Worm (Caenorhabditis elegans) whole organism, young adult: Measurements from ENCODE around the gene ZC404.15.

Experiments used
- D2030.7 ChIP-seq: fragments of 200-800 bp; sonication (Bioruptor generic); IDR thresholded peaks from 2 replicates; pipeline ENCODE4 v1.3.6; 2022; ENCODE audit warnings: missing genetic modification reagents, missing genetic modification characterization, missing compliant biosample characterization
- F33H1.4 ChIP-seq: fragments of 200-800 bp; sonication (Bioruptor generic); IDR thresholded peaks from 2 replicates; pipeline ENCODE4 v1.3.6; 2022; ENCODE audit warnings: missing genetic modification reagents, missing genetic modification characterization, missing compliant biosample characterization
- F57A8.1 ChIP-seq: fragments of 200-800 bp; sonication (Bioruptor generic); optimal IDR thresholded peaks from 2 replicates; lab custom pipeline; 2018; ENCODE audit warnings: mild to moderate bottlenecking, missing genetic modification characterization, moderate library complexity, missing compliant biosample characterization
- K12H6.12 ChIP-seq: fragments of 200-800 bp; sonication (Bioruptor generic); optimal IDR thresholded peaks from 2 replicates; lab custom pipeline; 2018; ENCODE audit warnings: mild to moderate bottlenecking, missing genetic modification characterization, missing compliant biosample characterization
- T26A5.8 ChIP-seq: sonication (generic microtip); optimal IDR thresholded peaks from 2 replicates; lab custom pipeline; 2016; ENCODE audit warnings: missing genetic modification characterization, missing compliant biosample characterization
- ama-1 ChIP-seq, 3 experiments: fragments of 150-350 bp in 1 of 3; sonication (generic microtip) in 2 of 3; optimal IDR thresholded peaks; 2 replicates each; lab custom pipeline; 2014 to 2018; ENCODE audit warnings: missing biosample characterization in 2 of 3, missing genetic modification characterization in 2 of 3, missing genetic modification reagents in 2 of 3
- aptf-2 ChIP-seq: fragments of 200-800 bp; sonication (Bioruptor generic); conservative IDR thresholded peaks from 2 replicates; pipeline ENCODE4 v1.3.6; 2022; ENCODE audit warnings: missing genetic modification reagents, missing genetic modification characterization, missing compliant biosample characterization
- athp-1 ChIP-seq: sonication (generic microtip); optimal IDR thresholded peaks from 2 replicates; lab custom pipeline; 2017; ENCODE audit warnings: mild to moderate bottlenecking, missing genetic modification characterization, missing compliant biosample characterization
- cebp-1 ChIP-seq, 2 experiments: fragments of 200-800 bp in 1 of 2; sonication (Bioruptor generic) in 1 of 2; sonication (generic microtip) in 1 of 2; IDR thresholded peaks in 1 of 2; optimal IDR thresholded peaks in 1 of 2; 2 replicates each; pipeline versions ENCODE4 v1.3.6 to Lab custom; 2017 to 2022; ENCODE audit warnings: missing compliant biosample characterization in 2 of 2, missing genetic modification characterization in 2 of 2, mild to moderate bottlenecking in 1 of 2, missing genetic modification reagents in 1 of 2, moderate library complexity in 1 of 2
- ceh-40 ChIP-seq: fragments of 200-800 bp; sonication (Bioruptor generic); IDR thresholded peaks from 2 replicates; pipeline ENCODE4 v1.3.6; 2022; ENCODE audit warnings: missing genetic modification characterization, missing compliant biosample characterization
- ceh-58 ChIP-seq: fragments of 200-800 bp; sonication (Bioruptor generic); IDR thresholded peaks from 2 replicates; pipeline ENCODE4 v1.3.6; 2022; ENCODE audit warnings: missing genetic modification characterization, missing compliant biosample characterization
- efl-1 ChIP-seq: fragments of 150-350 bp; optimal IDR thresholded peaks from 2 replicates; lab custom pipeline; 2014; ENCODE audit warnings: missing biosample characterization, missing genetic modification reagents, missing genetic modification characterization
- egl-44 ChIP-seq: fragments of 200-800 bp; sonication (Bioruptor generic); IDR thresholded peaks from 2 replicates; pipeline ENCODE4 v1.3.6; 2022; ENCODE audit warnings: missing genetic modification reagents, missing genetic modification characterization, missing compliant biosample characterization
- ets-4 ChIP-seq: fragments of 200-800 bp; sonication (Bioruptor generic); optimal IDR thresholded peaks from 2 replicates; lab custom pipeline; 2018; ENCODE audit warnings: mild to moderate bottlenecking, missing genetic modification characterization, missing compliant biosample characterization
- hlh-26 ChIP-seq: fragments of 200-800 bp; sonication (Bioruptor generic); conservative IDR thresholded peaks from 2 replicates; pipeline ENCODE4 v1.3.6; 2022; ENCODE audit warnings: missing genetic modification reagents, missing genetic modification characterization, missing compliant biosample characterization
- let-607 ChIP-seq, 2 experiments: fragments of 200-800 bp in 1 of 2; sonication (Bioruptor generic) in 1 of 2; sonication (generic microtip) in 1 of 2; optimal IDR thresholded peaks; 2 replicates each; lab custom pipeline; 2016 to 2018; ENCODE audit warnings: mild to moderate bottlenecking in 2 of 2, missing compliant biosample characterization in 2 of 2, missing genetic modification characterization in 2 of 2, moderate library complexity in 2 of 2, missing genotype in 1 of 2
- lin-35 ChIP-seq, 3 experiments: fragments of 150-350 bp in 2 of 3; sonication (generic microtip) in 1 of 3; optimal IDR thresholded peaks; 2 replicates each; lab custom pipeline; 2014 to 2018; ENCODE audit warnings: missing biosample characterization in 3 of 3, missing genetic modification characterization in 3 of 3, missing genetic modification reagents in 3 of 3
- lin-40 ChIP-seq: sonication (generic microtip); optimal IDR thresholded peaks from 2 replicates; lab custom pipeline; 2016; ENCODE audit warnings: missing genetic modification characterization, mild to moderate bottlenecking, missing compliant biosample characterization, missing genotype, missing genetic modification reagents
- mcd-1 ChIP-seq: fragments of 200-800 bp; sonication (Bioruptor generic); IDR thresholded peaks from 2 replicates; pipeline ENCODE4 v1.3.6; 2022; ENCODE audit warnings: missing genetic modification reagents, missing genetic modification characterization, missing compliant biosample characterization
- mel-28 ChIP-seq: sonication (generic microtip); optimal IDR thresholded peaks from 2 replicates; lab custom pipeline; 2016; ENCODE audit warnings: borderline replicate concordance, mild to moderate bottlenecking, missing genetic modification characterization, missing compliant biosample characterization
- mxl-1 ChIP-seq: sonication (generic microtip); optimal IDR thresholded peaks from 2 replicates; lab custom pipeline; 2016; ENCODE audit warnings: missing genetic modification characterization, missing compliant biosample characterization
- nfya-1 ChIP-seq: sonication (generic microtip); optimal IDR thresholded peaks from 2 replicates; lab custom pipeline; 2017; ENCODE audit warnings: antibody characterized with exemption, missing compliant biosample characterization, missing genetic modification characterization, borderline replicate concordance; ENCODE audit not compliant: insufficient read depth
- nhr-80 ChIP-seq: sonication (generic microtip); optimal IDR thresholded peaks from 2 replicates; lab custom pipeline; 2016; ENCODE audit warnings: missing genetic modification characterization, missing compliant biosample characterization
- pha-4 ChIP-seq: fragments of 150-350 bp; sonication (generic microtip); optimal IDR thresholded peaks from 2 replicates; lab custom pipeline; 2014; ENCODE audit warnings: missing biosample characterization, missing genetic modification reagents, missing genetic modification characterization
- rec-8 ChIP-seq, 2 experiments: sonication (generic microtip); optimal IDR thresholded peaks; 2 replicates each; lab custom pipeline; 2016; ENCODE audit warnings: mild to moderate bottlenecking in 2 of 2, missing genetic modification characterization in 2 of 2, missing genetic modification reagents in 2 of 2, missing genotype in 2 of 2, missing biosample characterization in 1 of 2, missing compliant biosample characterization in 1 of 2, moderate library complexity in 1 of 2
- rpc-1 ChIP-seq, 2 experiments: fragments of 150-350 bp in 1 of 2; sonication (generic microtip) in 1 of 2; optimal IDR thresholded peaks; 2 replicates each; lab custom pipeline; 2014 to 2018; ENCODE audit warnings: missing biosample characterization in 1 of 2, missing genetic modification characterization in 1 of 2, missing genetic modification reagents in 1 of 2, missing genotype in 1 of 2
- ztf-22 ChIP-seq: fragments of 200-800 bp; sonication (Bioruptor generic); optimal IDR thresholded peaks from 2 replicates; lab custom pipeline; 2018; ENCODE audit warnings: mild to moderate bottlenecking, missing genetic modification characterization, moderate library complexity, missing compliant biosample characterization
- ztf-25 ChIP-seq: fragments of 200-800 bp; sonication (Bioruptor generic); IDR thresholded peaks from 2 replicates; pipeline ENCODE4 v1.3.6; 2022; ENCODE audit warnings: missing genetic modification reagents, missing genetic modification characterization, missing compliant biosample characterization

ZC404.15 gene

DNA sequence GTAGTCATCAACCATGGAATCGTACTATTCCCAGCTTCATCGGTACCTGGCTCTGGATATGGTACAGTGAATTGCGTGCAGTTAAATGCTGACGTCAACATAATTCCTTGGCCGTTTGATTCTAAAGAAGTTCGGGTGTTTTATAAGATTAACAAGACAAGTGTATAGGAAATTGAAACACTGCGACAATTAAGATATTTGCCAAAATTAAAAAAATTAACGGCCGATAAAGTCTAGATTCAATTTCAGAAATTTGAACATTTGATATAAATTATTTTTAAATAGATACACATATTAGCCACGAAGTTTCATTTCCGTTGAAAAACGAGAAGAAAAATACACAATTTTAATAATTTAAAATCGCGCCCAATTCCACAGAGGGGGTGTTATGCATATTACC, 26.1 kb downstream of the ZC404.15 start, which contains the start of gene dmsr-12:
dmsr-12 (minus strand) TSS at position 101 of the 400 bp plus-strand sequence.
- no peak for TF ChIP-seq F57A8.1 (GFP tag; lab: Kevin White, UChicago)
- TF ChIP-seq K12H6.12 (tag; lab: Kevin White, UChicago), result no peak
- no peak for TF ChIP-seq F33H1.4 (GFP tag; lab: Robert Waterston, UW)
- TF ChIP-seq aptf-2 (GFP tag; lab: Robert Waterston, UW), result no peak

- TF ChIP-seq mxl-1 (tag; lab: Kevin White, UChicago) (no peak), nfya-1 (tag; lab: Kevin White, UChicago) (no peak), D2030.7 (GFP tag; lab: Robert Waterston, UW) (no peak), lin-40 (no peak), let-607 (tag; optimal IDR thresholded peaks at IDR 0.05; lab: Kevin White, UChicago) (no peak), ztf-25 (GFP tag; lab: Robert Waterston, UW) (no peak), egl-44 (no peak), pha-4 (no peak), hlh-26 (GFP tag; lab: Robert Waterston, UW) (no peak)
- TF ChIP-seq, all 124 proteins: peak for 0
Observed at ce11 chrV:6808962-6809361, 28.7 kb downstream of the ZC404.15 start, which contains the start of gene dmsr-16. TSS of gene dmsr-16 (minus strand) at chrV:6809062.

DNA sequence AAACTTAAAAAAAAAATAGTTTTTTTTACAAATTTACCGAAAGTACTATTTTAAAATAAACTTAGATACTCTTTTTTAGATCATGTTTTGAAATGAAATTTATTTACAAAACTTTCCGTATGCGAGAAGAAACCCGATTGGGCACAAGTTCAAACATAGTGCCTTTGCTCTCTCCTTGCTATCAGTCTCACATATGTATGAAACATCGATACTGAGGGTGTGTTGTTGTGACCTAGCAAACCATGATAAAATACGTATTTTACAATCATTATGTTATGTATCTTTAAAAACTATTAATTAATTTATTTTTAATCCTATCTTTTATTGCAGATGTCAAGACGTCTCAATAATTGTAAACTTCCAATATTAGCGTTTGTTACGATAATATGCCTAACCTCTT, 29.8 kb downstream of the ZC404.15 start:
- TF ChIP-seq athp-1 (tag; lab: Kevin White, UChicago) (no peak), nhr-80 (tag; lab: Kevin White, UChicago) (peak; percentile 48)

DNA sequence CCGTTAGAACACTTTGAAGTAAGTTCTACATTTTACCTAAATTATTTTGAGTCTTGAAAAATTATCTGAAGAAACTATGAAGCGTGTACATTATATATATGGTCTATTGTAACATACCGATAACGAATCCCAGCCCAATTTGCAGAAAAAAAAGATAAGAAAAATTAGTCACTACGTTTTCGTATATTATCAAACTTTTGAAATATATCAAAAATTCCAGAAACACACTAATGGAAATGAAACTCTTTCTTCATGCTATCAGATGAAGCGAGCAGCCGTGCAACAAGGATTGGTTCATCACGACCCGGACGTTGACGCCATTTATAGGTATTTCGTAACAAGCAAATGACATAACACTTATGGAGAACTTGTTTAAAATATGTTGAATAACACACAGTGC, 31.6 kb downstream of the ZC404.15 start:
- TF ChIP-seq cebp-1 (GFP tag; IDR thresholded peaks at IDR 0.05; lab: Robert Waterston, UW), result 0 out of 2 replicates have a peak, but pooled peaks have one; percentile 34
- TF ChIP-seq cebp-1 (tag; optimal IDR thresholded peaks at IDR 0.05; lab: Kevin White, UChicago), result no peak
- TF ChIP-seq ceh-40 (GFP tag; lab: Robert Waterston, UW), result 0 out of 2 replicates have a peak, but pooled peaks have one; percentile 10
- TF ChIP-seq ama-1 (optimal IDR thresholded peaks at IDR 0.05; lab: Kevin White, UChicago), result no peak
- TF ChIP-seq ama-1 (GFP tag; optimal IDR thresholded peaks at IDR 0.05; lab: Kevin White, UChicago), result no peak
- peak; percentile 81 for TF ChIP-seq ets-4 (GFP tag; lab: Kevin White, UChicago)
- TF ChIP-seq nhr-80 (tag; lab: Kevin White, UChicago), result peak; percentile 91

DNA sequence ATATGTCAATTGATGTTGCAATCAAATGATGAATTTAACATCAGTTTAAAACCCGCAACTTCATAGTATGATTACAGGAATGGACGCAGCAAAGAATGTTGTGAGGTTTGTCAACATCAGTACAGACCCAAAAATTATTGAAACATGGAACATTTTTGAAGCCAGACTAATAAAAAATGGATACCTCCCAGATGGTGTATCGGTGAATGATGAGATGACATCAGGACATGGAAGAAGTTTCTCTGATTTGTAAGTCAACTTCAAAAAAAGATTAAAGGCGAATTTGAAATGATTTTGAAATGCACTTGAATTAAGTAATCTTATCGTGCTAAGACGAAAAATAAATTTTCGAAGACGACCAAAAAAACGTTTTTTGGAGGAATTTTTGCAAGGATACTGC, 33.6 kb downstream of the ZC404.15 start:
- TF ChIP-seq T26A5.8, result no peak
- TF ChIP-seq ztf-22 (GFP tag; lab: Kevin White, UChicago), result no peak

DNA sequence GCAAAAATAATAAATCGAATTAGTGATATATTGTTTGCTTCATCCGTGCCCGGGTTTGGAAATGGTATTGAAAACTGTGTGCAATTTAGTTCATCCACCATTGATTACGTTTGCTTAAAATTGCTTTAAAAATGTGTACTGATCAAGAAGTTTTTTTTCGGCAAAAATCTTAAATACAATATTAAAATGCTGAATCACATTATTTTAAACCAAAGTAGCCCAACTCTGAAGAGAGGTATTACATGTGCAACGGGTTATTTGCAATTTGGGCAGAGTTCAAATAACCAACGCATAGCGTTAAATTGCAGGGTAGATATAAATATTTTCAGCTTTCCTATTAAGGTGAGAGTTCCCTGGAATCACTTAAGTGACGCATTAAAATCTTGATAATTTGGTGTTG, 36.9 kb downstream of the ZC404.15 start, which contains the start of gene dmsr-14:
dmsr-14 (minus strand) TSS at position 101 of the 400 bp plus-strand sequence.
- TF ChIP-seq lin-35 (GFP tag; optimal IDR thresholded peaks at IDR 0.05; lab: Kevin White, UChicago) (no peak), rpc-1 (optimal IDR thresholded peaks at IDR 0.05; lab: Kevin White, UChicago) (no peak), rpc-1 (tag; optimal IDR thresholded peaks at IDR 0.05; lab: Kevin White, UChicago) (no peak), rec-8 (tag; optimal IDR thresholded peaks at IDR 0.05; lab: Kevin White, UChicago) (no peak), ceh-58 (no peak), mel-28 (tag; lab: Kevin White, UChicago) (no peak), mcd-1 (GFP tag; lab: Robert Waterston, UW) (no peak), ets-4 (GFP tag; lab: Kevin White, UChicago) (no peak), efl-1 (no peak)
